Worm (Caenorhabditis elegans) whole organism, L3 larva: ENCODE results near the gene B0252.5.

Source experiments
- ZK546.5 ChIP-seq: sonication (generic microtip); optimal IDR thresholded peaks from 2 replicates; lab custom pipeline; 2017; ENCODE audit warnings: missing biosample characterization, missing genetic modification characterization
- ama-1 ChIP-seq: fragments of 150-350 bp; optimal IDR thresholded peaks from 2 replicates; lab custom pipeline; 2018
- ceh-28 ChIP-seq: fragments of 150-350 bp; optimal IDR thresholded peaks from 2 replicates; lab custom pipeline; 2014; ENCODE audit warnings: missing biosample characterization, missing genetic modification reagents, missing genetic modification characterization
- ceh-82 ChIP-seq: fragments of 150-350 bp; optimal IDR thresholded peaks from 2 replicates; lab custom pipeline; 2014; ENCODE audit warnings: missing biosample characterization, missing genetic modification characterization
- daf-12 ChIP-seq: fragments of 150-350 bp; optimal IDR thresholded peaks from 2 replicates; lab custom pipeline; 2014; ENCODE audit warnings: missing biosample characterization, missing genetic modification reagents, missing genetic modification characterization
- egl-27 ChIP-seq: sonication (generic microtip); optimal IDR thresholded peaks from 4 replicates; lab custom pipeline; 2017; ENCODE audit warnings: missing biosample characterization, missing genetic modification reagents, missing genetic modification characterization
- egl-5 ChIP-seq: fragments of 150-350 bp; optimal IDR thresholded peaks from 2 replicates; lab custom pipeline; 2017; ENCODE audit warnings: missing biosample characterization, missing genetic modification reagents, missing genetic modification characterization, inconsistent platforms
- elt-1 ChIP-seq: fragments of 150-350 bp; optimal IDR thresholded peaks from 2 replicates; lab custom pipeline; 2014; ENCODE audit warnings: missing biosample characterization, missing genetic modification characterization
- elt-2 ChIP-seq: sonication (generic microtip); optimal IDR thresholded peaks from 2 replicates; lab custom pipeline; 2016; ENCODE audit warnings: missing genetic modification reagents, mild to moderate bottlenecking, missing genetic modification characterization, missing compliant biosample characterization
- elt-3 ChIP-seq, 3 experiments: fragments of 150-350 bp in 1 of 3; sonication (generic microtip) in 2 of 3; optimal IDR thresholded peaks; 2 replicates in 2 of 3; 4 replicates in 1 of 3; lab custom pipeline; 2014 to 2017; ENCODE audit warnings: missing biosample characterization in 3 of 3, missing genetic modification characterization in 3 of 3
- fkh-2 ChIP-seq: fragments of 150-350 bp; optimal IDR thresholded peaks from 2 replicates; lab custom pipeline; 2014; ENCODE audit warnings: missing biosample characterization, missing genetic modification reagents, missing genetic modification characterization
- fos-1 ChIP-seq: fragments of 150-350 bp; optimal IDR thresholded peaks from 2 replicates; lab custom pipeline; 2014; ENCODE audit warnings: missing biosample characterization, missing genetic modification characterization
- hmg-11 ChIP-seq: sonication (generic microtip); optimal IDR thresholded peaks from 2 replicates; lab custom pipeline; 2016; ENCODE audit warnings: missing genetic modification characterization, missing compliant biosample characterization
- jun-1 ChIP-seq: fragments of 150-350 bp; optimal IDR thresholded peaks from 2 replicates; lab custom pipeline; 2014; ENCODE audit warnings: missing biosample characterization, missing genetic modification reagents, missing genetic modification characterization
- lin-39 ChIP-seq: fragments of 150-350 bp; optimal IDR thresholded peaks from 2 replicates; lab custom pipeline; 2018; ENCODE audit warnings: missing biosample characterization, missing genetic modification reagents, missing genetic modification characterization
- lsy-12 ChIP-seq: sonication (generic microtip); optimal IDR thresholded peaks from 2 replicates; lab custom pipeline; 2016; ENCODE audit warnings: mild to moderate bottlenecking, missing genetic modification characterization, missing compliant biosample characterization
- mdl-1 ChIP-seq: fragments of 150-350 bp; optimal IDR thresholded peaks from 2 replicates; lab custom pipeline; 2014; ENCODE audit warnings: missing biosample characterization, missing genetic modification characterization
- mml-1 ChIP-seq: fragments of 150-350 bp; sonication (generic microtip); optimal IDR thresholded peaks from 3 replicates; lab custom pipeline; 2014; ENCODE audit warnings: missing biosample characterization, missing genetic modification characterization
- nfya-1 ChIP-seq: sonication (generic microtip); optimal IDR thresholded peaks from 2 replicates; lab custom pipeline; 2017; ENCODE audit warnings: missing genetic modification characterization, mild to moderate bottlenecking, missing compliant biosample characterization, antibody characterized with exemption, moderate library complexity; ENCODE audit not compliant: insufficient read depth
- nhr-11 ChIP-seq: fragments of 150-350 bp; optimal IDR thresholded peaks from 2 replicates; lab custom pipeline; 2014; ENCODE audit warnings: missing biosample characterization, missing genetic modification characterization
- nhr-23 ChIP-seq: fragments of 150-350 bp; optimal IDR thresholded peaks from 2 replicates; lab custom pipeline; 2014; ENCODE audit warnings: missing biosample characterization, missing genetic modification reagents, missing genetic modification characterization
- nhr-25 ChIP-seq: sonication (generic microtip); optimal IDR thresholded peaks from 2 replicates; lab custom pipeline; 2017; ENCODE audit warnings: missing biosample characterization, missing genetic modification characterization
- nhr-28 ChIP-seq: fragments of 150-350 bp; optimal IDR thresholded peaks from 2 replicates; lab custom pipeline; 2014; ENCODE audit warnings: missing biosample characterization, missing genetic modification characterization
- nhr-43 ChIP-seq: sonication (generic microtip); optimal IDR thresholded peaks from 2 replicates; lab custom pipeline; 2016; ENCODE audit warnings: mild to moderate bottlenecking, missing genetic modification characterization, missing compliant biosample characterization; ENCODE audit not compliant: poor library complexity, severe bottlenecking
- nhr-67 ChIP-seq: fragments of 150-350 bp; optimal IDR thresholded peaks from 2 replicates; lab custom pipeline; 2014; ENCODE audit warnings: missing biosample characterization, missing genetic modification characterization
- nhr-76 ChIP-seq: fragments of 150-350 bp; sonication (generic microtip); optimal IDR thresholded peaks from 5 replicates; lab custom pipeline; 2014; ENCODE audit warnings: missing biosample characterization, missing genetic modification characterization
- nhr-77 ChIP-seq: fragments of 150-350 bp; optimal IDR thresholded peaks from 2 replicates; lab custom pipeline; 2014; ENCODE audit warnings: missing biosample characterization, missing genetic modification characterization
- pha-4 ChIP-seq: fragments of 150-350 bp; optimal IDR thresholded peaks from 2 replicates; lab custom pipeline; 2014; ENCODE audit warnings: missing biosample characterization, missing genetic modification reagents, missing genetic modification characterization
- pqm-1 ChIP-seq: fragments of 150-350 bp; optimal IDR thresholded peaks from 2 replicates; lab custom pipeline; 2017; ENCODE audit warnings: missing biosample characterization, missing genetic modification characterization, inconsistent platforms
- sea-2 ChIP-seq: fragments of 150-350 bp; sonication (generic microtip); optimal IDR thresholded peaks from 4 replicates; lab custom pipeline; 2014; ENCODE audit warnings: missing biosample characterization, missing genetic modification reagents, missing genetic modification characterization
- skn-1 ChIP-seq: fragments of 150-350 bp; optimal IDR thresholded peaks from 2 replicates; lab custom pipeline; 2014; ENCODE audit warnings: missing biosample characterization, missing genetic modification characterization
- tbx-2 ChIP-seq: sonication (generic microtip); optimal IDR thresholded peaks from 2 replicates; lab custom pipeline; 2016; ENCODE audit warnings: mild to moderate bottlenecking, missing genetic modification characterization, missing compliant biosample characterization
- zag-1 ChIP-seq: fragments of 150-350 bp; optimal IDR thresholded peaks from 2 replicates; lab custom pipeline; 2014; ENCODE audit warnings: missing biosample characterization, missing genetic modification characterization
- ztf-11 ChIP-seq: fragments of 150-350 bp; optimal IDR thresholded peaks from 2 replicates; lab custom pipeline; 2014; ENCODE audit warnings: missing biosample characterization, missing genetic modification characterization

B0252.5 gene

DNA sequence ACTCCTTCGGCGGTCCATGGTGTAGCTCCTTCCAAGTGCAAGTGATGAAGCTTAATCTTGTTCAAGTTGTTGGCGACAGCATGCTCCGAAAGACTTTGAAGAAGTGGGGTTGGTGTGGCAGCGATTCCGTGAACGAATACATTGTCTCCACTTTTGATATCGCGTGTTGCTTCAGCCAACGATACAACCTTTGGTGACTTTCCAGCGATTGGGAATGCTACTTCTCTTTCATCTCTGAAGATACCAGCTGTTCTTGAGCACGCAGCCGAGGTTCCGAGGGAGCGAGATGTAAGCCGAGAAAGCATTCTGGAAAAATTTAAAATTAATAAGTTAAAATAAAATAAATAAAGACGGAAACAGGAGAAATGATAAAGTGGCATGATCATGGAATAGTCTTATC is 28.6 kb downstream of the B0252.5 start, which contains the start of gene acer-1:
Gene acer-1, minus strand, starts transcription at position 306 of the 400 bp plus-strand sequence.
- TF ChIP-seq pha-4 (tag; lab: Kevin White, UChicago): peak; percentile 37
- peak; percentile 3 for TF ChIP-seq elt-2 (tag; lab: Kevin White, UChicago)
- TF ChIP-seq nfya-1 (tag; lab: Kevin White, UChicago): peak; percentile 9
- peak; percentile 13 for TF ChIP-seq lin-39 (tag; lab: Kevin White, UChicago)
- TF ChIP-seq skn-1 (tag; lab: Kevin White, UChicago): no peak
- TF ChIP-seq ama-1: peak; percentile 93
- TF ChIP-seq nhr-23 (tag; lab: Kevin White, UChicago): no peak
- no peak for TF ChIP-seq sea-2 (GFP tag; lab: Kevin White, UChicago)

DNA sequence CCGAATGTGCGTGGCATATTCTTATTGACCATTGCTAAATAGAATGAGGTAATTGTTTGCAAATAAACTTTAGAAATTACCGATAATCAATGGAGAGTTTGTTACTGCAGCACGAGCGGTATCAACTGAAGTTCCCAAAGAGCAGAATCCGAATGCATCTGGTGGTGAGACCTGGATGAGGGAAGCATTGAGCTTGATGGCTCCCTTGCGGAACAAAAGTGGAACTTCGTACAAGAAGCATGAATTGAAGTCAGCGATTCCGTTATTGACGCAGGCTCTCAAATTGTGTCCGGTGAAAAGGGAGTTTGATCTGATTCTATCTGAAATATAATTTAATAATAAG is 29.1 kb downstream of the B0252.5 start:
- TF ChIP-seq elt-2 (tag; lab: Kevin White, UChicago) (no peak), elt-1 (tag; lab: Kevin White, UChicago) (no peak), ZK546.5 (tag; lab: Kevin White, UChicago) (no peak), fos-1 (tag; lab: Kevin White, UChicago) (peak; percentile 17), ztf-11 (no peak), zag-1 (tag; lab: Kevin White, UChicago) (no peak), ceh-82 (no peak), ama-1 (peak; percentile 78), lin-39 (tag; lab: Kevin White, UChicago) (no peak)

DNA sequence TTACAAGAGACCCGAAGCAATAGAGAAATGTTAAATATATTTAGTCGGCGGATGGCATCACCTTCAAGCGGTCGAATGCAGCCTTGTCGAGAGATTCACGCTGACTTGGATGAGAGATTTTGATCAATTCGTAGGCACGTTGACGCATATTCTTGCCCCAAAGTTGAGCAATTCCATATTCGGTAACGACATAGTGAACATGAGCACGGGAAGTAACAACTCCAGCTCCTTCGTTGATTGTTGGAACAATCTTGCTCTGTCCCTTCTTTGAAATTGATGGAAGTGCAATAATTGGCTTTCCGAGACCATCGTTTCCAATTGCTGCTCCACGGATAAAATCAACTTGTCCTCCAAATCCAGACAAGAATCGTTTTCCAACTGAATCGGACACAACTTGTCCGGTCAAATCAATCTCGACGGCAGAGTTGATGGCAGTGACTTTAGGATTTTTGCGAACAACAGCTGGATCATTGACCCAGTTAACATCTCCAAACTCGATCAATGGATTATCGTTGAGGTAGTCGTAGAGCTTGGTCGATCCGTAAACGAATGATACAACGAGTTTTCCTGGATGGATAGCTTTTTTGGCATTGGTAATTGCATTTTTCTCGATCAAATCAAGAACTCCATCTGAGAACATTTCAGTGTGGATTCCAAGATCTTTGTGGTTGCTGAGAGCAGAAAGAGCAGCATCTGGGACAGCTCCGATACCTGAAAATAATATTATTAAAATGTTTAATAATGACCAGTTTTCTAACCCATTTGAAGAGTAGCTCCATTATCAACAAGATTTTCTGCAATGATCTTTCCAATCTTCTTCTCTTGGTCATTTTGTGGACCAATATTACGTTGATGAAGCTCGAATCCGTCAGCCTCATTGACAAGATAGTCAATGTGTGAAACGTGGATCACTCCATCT is 29.8 kb downstream of the B0252.5 start:
- TF ChIP-seq lin-39 (tag; lab: Kevin White, UChicago) (peak; percentile 28), elt-3 (tag; optimal IDR thresholded peaks at IDR 0.05; lab: Kevin White, UChicago) (no peak), ama-1 (peak; percentile 56), nhr-77 (no peak), nhr-43 (tag; lab: Kevin White, UChicago) (peak; percentile 66)

DNA sequence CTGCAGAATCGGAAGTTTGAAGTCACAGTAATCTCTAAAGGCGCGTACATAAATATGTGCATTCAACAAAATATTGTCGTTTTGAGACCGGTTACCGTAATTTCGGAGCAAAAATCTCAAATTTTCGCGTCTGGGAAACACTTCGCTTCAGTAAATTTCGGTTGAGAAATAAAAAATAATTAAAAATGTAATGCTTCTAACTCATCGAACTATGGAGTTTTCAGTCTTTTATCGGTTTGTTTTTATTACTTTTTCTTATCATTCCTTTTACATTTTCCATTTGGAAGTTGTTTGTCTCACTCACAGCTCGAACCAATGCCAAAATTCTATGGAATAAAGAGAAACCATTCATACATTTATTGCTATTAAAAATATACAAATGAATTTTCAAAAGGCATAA is 30.5 kb downstream of the B0252.5 start:
- TF ChIP-seq jun-1 (tag; lab: Kevin White, UChicago) (peak; percentile 10), fkh-2 (tag; lab: Kevin White, UChicago) (no peak), egl-27 (tag; lab: Kevin White, UChicago) (no peak), nhr-43 (tag; lab: Kevin White, UChicago) (peak; percentile 78), pqm-1 (tag; lab: Kevin White, UChicago) (peak; percentile 63), egl-5 (tag; lab: Kevin White, UChicago) (no peak), mml-1 (tag; lab: Kevin White, UChicago) (no peak), nfya-1 (tag; lab: Kevin White, UChicago) (peak; percentile 21), lsy-12 (tag; lab: Kevin White, UChicago) (peak; percentile 38), hmg-11 (tag; lab: Kevin White, UChicago) (no peak), nhr-28 (tag; lab: Kevin White, UChicago) (no peak), daf-12 (tag; lab: Kevin White, UChicago) (no peak), ztf-11 (no peak), nhr-23 (tag; lab: Kevin White, UChicago) (peak; percentile 65), elt-3 (tag; optimal IDR thresholded peaks at IDR 0.05; lab: Kevin White, UChicago) (no peak), ama-1 (peak; percentile 91), nhr-11 (no peak), ceh-82 (no peak), mdl-1 (tag; lab: Kevin White, UChicago) (no peak), elt-2 (tag; lab: Kevin White, UChicago) (peak; percentile 66), nhr-25 (tag; lab: Kevin White, UChicago) (no peak), nhr-76 (tag; lab: Kevin White, UChicago) (peak; percentile 4), tbx-2 (peak; percentile 29), pha-4 (tag; lab: Kevin White, UChicago) (peak; percentile 73), nhr-77 (no peak), skn-1 (tag; lab: Kevin White, UChicago) (no peak), ceh-28 (tag; lab: Kevin White, UChicago) (no peak), nhr-67 (no peak)
